Worm (Caenorhabditis elegans): Measurements from ENCODE around the gene F13C5.3.

F13C5.3 gene

DNA sequence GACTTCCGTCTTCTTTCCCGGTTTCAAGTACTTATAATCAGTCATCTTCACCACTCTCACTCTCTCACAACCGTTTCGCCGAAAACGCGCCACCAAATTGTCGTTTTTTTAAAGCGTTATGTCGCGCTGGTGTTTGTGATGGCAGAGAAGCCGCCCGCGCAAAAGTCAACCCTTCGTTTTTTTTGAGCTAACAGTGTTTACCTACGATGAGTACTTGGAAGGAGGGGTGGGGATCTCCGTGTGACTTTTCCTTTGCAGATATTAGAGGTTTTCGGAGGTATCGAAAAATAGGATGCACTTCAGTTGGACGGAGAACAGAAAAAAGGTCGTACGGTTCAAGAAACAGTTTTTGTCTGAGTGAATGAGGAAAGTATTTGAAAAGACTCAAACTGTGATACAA is 18.4 kb upstream of the F13C5.3 start:
- TF ChIP-seq aly-2 (tag; optimal IDR thresholded peaks at IDR 0.05) (no peak), F13H6.1 (tag; optimal IDR thresholded peaks at IDR 0.05) (peak; percentile 34)

DNA sequence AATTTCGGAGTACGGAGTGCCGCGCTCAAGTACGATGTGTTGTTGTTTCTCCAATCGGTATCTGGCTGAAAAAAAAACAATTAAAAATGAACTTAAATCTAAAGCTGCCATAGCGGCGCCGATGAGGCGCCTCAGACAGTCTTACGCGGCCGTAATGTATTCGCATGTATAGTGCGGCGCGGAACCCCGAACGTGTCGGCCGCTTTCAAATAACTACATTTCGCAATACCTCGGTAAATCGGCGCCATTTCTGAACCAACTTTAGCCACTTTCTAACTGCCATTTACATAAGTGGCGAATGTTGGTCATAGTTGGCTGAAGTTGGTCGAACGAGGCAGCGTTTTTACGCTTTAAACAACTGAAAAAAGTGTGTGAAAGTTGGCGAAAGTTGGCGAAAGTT is 13.4 kb upstream of the F13C5.3 start:
- TF ChIP-seq aly-2 (tag; optimal IDR thresholded peaks at IDR 0.05), result no peak
- TF ChIP-seq snpc-4 (tag; optimal IDR thresholded peaks at IDR 0.05), result peak; percentile 29

- TF ChIP-seq dmd-4 (tag; optimal IDR thresholded peaks at IDR 0.05) (no peak), nhr-25 (tag; optimal IDR thresholded peaks at IDR 0.05) (no peak), nhr-11 (tag; optimal IDR thresholded peaks at IDR 0.05) (no peak), nhr-21 (tag; optimal IDR thresholded peaks at IDR 0.05) (no peak)
Measured at ce11 chrX:609553-609952, 10.2 kb upstream of the F13C5.3 start.

DNA sequence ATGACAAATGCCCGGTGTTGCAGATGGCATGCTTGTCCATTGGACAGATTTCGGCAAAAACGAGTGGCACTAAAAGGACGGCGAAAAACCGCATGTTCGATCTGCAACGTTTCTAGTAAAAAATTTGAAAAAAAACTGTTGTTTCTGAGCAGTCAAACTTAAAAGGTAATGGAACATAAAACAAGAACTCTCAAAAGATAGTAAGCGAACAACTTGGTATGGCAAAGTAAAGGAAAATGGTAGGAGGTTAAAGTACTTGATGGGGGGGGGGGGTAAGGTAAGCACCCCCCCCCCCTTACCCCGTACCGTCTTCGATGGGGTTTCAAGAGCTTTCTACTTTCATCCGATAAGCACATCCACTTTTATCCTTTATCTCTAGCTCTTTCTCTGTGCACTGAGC is 9.0 kb upstream of the F13C5.3 start, which contains the start of gene F13C5.5:
Gene F13C5.5 (minus strand): TSS at position 101 of the 400 bp plus-strand sequence.
- TF ChIP-seq F13H6.1 (tag; optimal IDR thresholded peaks at IDR 0.05), result peak; percentile 18
- TF ChIP-seq lsy-2 (tag; optimal IDR thresholded peaks at IDR 0.05), result no peak

DNA sequence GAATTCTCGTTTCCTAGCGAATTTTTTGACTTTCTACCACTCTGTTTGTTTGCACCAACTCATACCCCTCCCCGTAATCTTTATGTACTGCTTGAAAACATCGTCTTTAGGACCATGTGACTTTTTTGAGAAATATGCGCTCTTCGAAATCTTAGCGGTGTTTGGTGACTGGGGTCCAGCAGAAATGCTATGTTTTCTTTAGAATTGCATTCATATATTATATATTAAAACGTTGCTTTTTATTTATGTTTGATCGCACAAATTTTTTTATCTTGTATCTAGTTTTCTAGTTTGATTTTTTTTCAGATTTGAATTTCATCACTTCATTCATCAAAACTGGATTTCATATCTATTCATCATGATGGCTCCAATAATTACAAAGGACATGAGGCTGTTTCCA is 2.5 kb upstream of the F13C5.3 start, which contains the start of gene F13C5.1:
Gene F13C5.1 (plus strand): TSS at position 301 of the 400 bp plus-strand sequence.
- TF ChIP-seq nhr-25 (tag; optimal IDR thresholded peaks at IDR 0.05), result no peak
- no peak for TF ChIP-seq fos-1 (tag; optimal IDR thresholded peaks at IDR 0.05)
- no peak for TF ChIP-seq lin-13 (GFP tag; optimal IDR thresholded peaks at IDR 0.05)
- no peak for TF ChIP-seq ceh-82 (tag; optimal IDR thresholded peaks at IDR 0.05)
- TF ChIP-seq ztf-4 (tag; optimal IDR thresholded peaks at IDR 0.05), result no peak
- no peak for TF ChIP-seq mab-5 (tag; optimal IDR thresholded peaks at IDR 0.05)
- no peak for TF ChIP-seq unc-55 (GFP tag; optimal IDR thresholded peaks at IDR 0.05)
- no peak for TF ChIP-seq ZK546.5 (tag; optimal IDR thresholded peaks at IDR 0.05)
- TF ChIP-seq skn-1 (tag; optimal IDR thresholded peaks at IDR 0.05), result no peak
- TF ChIP-seq snpc-4 (tag; optimal IDR thresholded peaks at IDR 0.05), result no peak
- TF ChIP-seq ama-1 (optimal IDR thresholded peaks at IDR 0.05), result no peak
- no peak for TF ChIP-seq nhr-21 (tag; optimal IDR thresholded peaks at IDR 0.05)
- TF ChIP-seq ztf-1 (GFP tag; conservative IDR thresholded peaks at IDR 0.05), result no peak

- peak; percentile 30 for TF ChIP-seq lin-11 (tag; optimal IDR thresholded peaks at IDR 0.05)
- peak; percentile 37 for TF ChIP-seq F13H6.1 (tag; optimal IDR thresholded peaks at IDR 0.05)
- no peak for TF ChIP-seq egl-27 (tag; optimal IDR thresholded peaks at IDR 0.05)
- peak in 1 of 2 experiments; percentile 37 for TF ChIP-seq mdl-1 (tag; optimal IDR thresholded peaks at IDR 0.05)
- TF ChIP-seq crh-2 (tag; optimal IDR thresholded peaks at IDR 0.05), result peak; percentile 43
- TF ChIP-seq unc-55 (GFP tag; optimal IDR thresholded peaks at IDR 0.05), result peak; percentile 76
- no peak for TF ChIP-seq nhr-12 (tag; optimal IDR thresholded peaks at IDR 0.05)
- peak in 1 of 2 experiments; percentile 4 for TF ChIP-seq lsy-2 (tag; optimal IDR thresholded peaks at IDR 0.05)
- TF ChIP-seq C34F6.9 (tag; optimal IDR thresholded peaks at IDR 0.05), result peak; percentile 62
- TF ChIP-seq R02D3.7 (tag; optimal IDR thresholded peaks at IDR 0.05), result no peak
- TF ChIP-seq aly-2 (tag; optimal IDR thresholded peaks at IDR 0.05), result no peak
- peak; percentile 18 for TF ChIP-seq sem-4 (tag; optimal IDR thresholded peaks at IDR 0.05)
- peak; percentile 61 for TF ChIP-seq zag-1 (tag; optimal IDR thresholded peaks at IDR 0.05)
- TF ChIP-seq nhr-129 (tag; optimal IDR thresholded peaks at IDR 0.05), result peak; percentile 66
Measured at ce11 chrX:601340-601757, 2.0 kb upstream of the F13C5.3 start.

- peak; percentile 72 for TF ChIP-seq sma-9 (GFP tag; optimal IDR thresholded peaks at IDR 0.05)
- no peak for TF ChIP-seq sma-9 (tag; optimal IDR thresholded peaks at IDR 0.05)
- no peak for TF ChIP-seq egl-27 (tag; optimal IDR thresholded peaks at IDR 0.05)
- no peak for TF ChIP-seq nhr-23 (tag; optimal IDR thresholded peaks at IDR 0.05)
- peak; percentile 38 for TF ChIP-seq C34F6.9 (tag; optimal IDR thresholded peaks at IDR 0.05)
- TF ChIP-seq ztf-1 (GFP tag; conservative IDR thresholded peaks at IDR 0.05), result no peak
- peak; percentile 55 for TF ChIP-seq nhr-129 (tag; optimal IDR thresholded peaks at IDR 0.05)
- TF ChIP-seq crh-2 (tag; optimal IDR thresholded peaks at IDR 0.05), result peak; percentile 74
- peak in 1 of 2 experiments; percentile 24 for TF ChIP-seq lsy-2 (tag; optimal IDR thresholded peaks at IDR 0.05)
- TF ChIP-seq ZK546.5 (tag; optimal IDR thresholded peaks at IDR 0.05), result no peak
- TF ChIP-seq skn-1 (tag; optimal IDR thresholded peaks at IDR 0.05), result peak; percentile 8
- TF ChIP-seq gmeb-1 (tag; optimal IDR thresholded peaks at IDR 0.05), result peak; percentile 20
Measured at ce11 chrX:600671-601070, 1.3 kb upstream of the F13C5.3 start.

All from whole organism, L2 larva.